Worm (Caenorhabditis elegans): ENCODE measurements around the gene lrr-1.

The lrr-1 gene

DNA sequence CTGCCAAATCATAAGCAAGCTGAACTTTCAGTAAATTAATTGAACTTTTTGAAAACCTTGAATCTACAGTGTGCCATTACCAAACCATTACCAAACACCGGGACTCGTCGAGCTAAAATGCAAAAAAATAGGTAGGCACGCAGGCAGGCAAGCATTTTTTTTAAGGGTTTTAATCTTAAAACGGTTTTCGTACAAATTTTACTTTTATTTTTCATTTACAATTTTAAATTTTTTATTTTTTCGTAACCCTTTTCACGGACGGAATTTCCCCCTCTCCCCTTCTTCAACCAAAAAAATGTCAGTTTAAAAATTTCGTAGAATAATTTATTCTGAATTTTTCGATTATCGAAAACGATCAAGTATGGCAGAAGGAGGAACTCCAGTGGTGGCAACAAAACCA, 21.8 kb downstream of the lrr-1 start, which contains the start of gene F59A6.2:
TSS of gene F59A6.2 (plus strand) at position 301 of the 400 bp plus-strand sequence.
- TF ChIP-seq sox-4 (tag; optimal IDR thresholded peaks at IDR 0.05), result no peak

DNA sequence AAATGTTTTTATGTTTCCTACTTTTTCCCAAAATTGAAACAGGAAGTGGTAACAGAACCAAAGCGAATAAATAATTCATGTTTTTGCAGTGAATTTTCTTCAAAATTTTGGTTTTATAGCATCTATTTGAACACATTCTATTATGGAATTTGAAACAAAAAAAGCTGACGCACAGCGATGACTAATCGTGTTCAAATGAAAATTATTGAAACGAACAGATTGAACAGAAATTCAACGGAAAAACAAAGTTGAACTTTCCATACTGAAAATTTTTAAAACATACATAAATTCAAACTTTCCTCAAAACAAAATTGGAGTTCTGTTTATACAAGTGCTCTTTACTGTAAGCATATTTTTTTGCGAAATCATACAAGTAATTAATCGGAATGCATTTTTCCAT, 24.3 kb downstream of the lrr-1 start, which contains the start of gene F59A6.12:
TSS of gene F59A6.12 (minus strand) at position 101 of the 400 bp plus-strand sequence.
- TF ChIP-seq ceh-18 (tag; optimal IDR thresholded peaks at IDR 0.05), result no peak
- TF ChIP-seq ceh-6 (GFP tag; optimal IDR thresholded peaks at IDR 0.05), result no peak
- no peak for TF ChIP-seq fkh-10 (GFP tag; optimal IDR thresholded peaks at IDR 0.05)
- no peak for TF ChIP-seq sox-4 (tag; optimal IDR thresholded peaks at IDR 0.05)
- TF ChIP-seq C38D4.7 (GFP tag; optimal IDR thresholded peaks at IDR 0.05), result no peak
- TF ChIP-seq hlh-6 (tag; optimal IDR thresholded peaks at IDR 0.05), result no peak
- no peak for TF ChIP-seq Y22D7AL.16 (tag; optimal IDR thresholded peaks at IDR 0.05)
- no peak for TF ChIP-seq nhr-11 (tag; optimal IDR thresholded peaks at IDR 0.05)

DNA sequence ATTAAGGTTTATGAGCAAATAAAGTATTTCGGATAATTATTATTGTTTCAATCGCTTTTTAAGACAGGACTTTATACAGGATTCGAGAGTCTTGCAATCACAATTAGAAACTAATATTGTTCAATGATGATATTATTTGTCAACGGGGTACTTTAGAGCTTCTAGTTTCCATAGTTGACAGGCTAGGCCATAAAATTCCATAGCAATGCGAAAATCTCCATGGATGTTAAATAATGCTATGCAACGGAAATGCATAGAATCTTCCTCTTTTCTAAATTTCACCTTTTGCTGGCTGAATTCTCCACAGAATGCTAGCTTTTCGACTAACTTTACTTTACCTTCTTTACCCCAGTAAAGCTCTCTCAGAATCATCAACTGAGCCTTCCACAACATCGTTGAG, 28.2 kb downstream of the lrr-1 start, which contains the start of gene F59A6.3:
TSS of gene F59A6.3 (plus strand) at position 301 of the 400 bp plus-strand sequence.
- TF ChIP-seq elt-2 (tag; optimal IDR thresholded peaks at IDR 0.05) (no peak), T23F11.4 (GFP tag; optimal IDR thresholded peaks at IDR 0.05) (no peak), C08G9.2 (tag; optimal IDR thresholded peaks at IDR 0.05) (no peak), F13H6.1 (tag; optimal IDR thresholded peaks at IDR 0.05) (no peak), ceh-19 (GFP tag; optimal IDR thresholded peaks at IDR 0.05) (no peak)

DNA sequence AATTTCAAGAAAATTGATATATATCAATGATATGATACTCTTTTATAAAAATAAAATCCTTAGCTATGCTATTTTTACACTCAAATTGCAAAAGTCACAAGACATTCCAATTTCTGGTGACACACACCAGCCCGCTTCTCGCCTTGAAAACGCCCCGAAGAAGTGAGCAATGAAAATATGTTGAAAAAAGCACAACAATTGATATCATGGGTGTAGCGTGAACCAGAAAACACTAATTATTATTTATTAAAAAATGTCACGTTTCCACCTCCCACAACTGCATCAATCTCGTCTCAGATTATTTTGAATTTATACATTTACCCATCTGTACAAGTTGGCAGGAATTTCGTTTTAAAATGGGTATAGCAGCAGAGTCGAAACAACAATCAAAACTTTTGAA, 31.5 kb downstream of the lrr-1 start, which contains the start of gene F59A6.4:
TSS of gene F59A6.4 (plus strand) at position 301 of the 400 bp plus-strand sequence.
- no peak for TF ChIP-seq nfya-1 (tag; optimal IDR thresholded peaks at IDR 0.05)
- TF ChIP-seq ceh-19 (GFP tag; optimal IDR thresholded peaks at IDR 0.05), result no peak
- TF ChIP-seq Y22D7AL.16 (tag; optimal IDR thresholded peaks at IDR 0.05), result no peak
- TF ChIP-seq pqm-1 (tag; optimal IDR thresholded peaks at IDR 0.05), result no peak
- no peak for TF ChIP-seq pha-4 (tag; optimal IDR thresholded peaks at IDR 0.05)
- TF ChIP-seq unc-42 (tag; optimal IDR thresholded peaks at IDR 0.05), result no peak
- TF ChIP-seq tbx-2 (tag; optimal IDR thresholded peaks at IDR 0.05), result no peak
- no peak for TF ChIP-seq pat-9 (tag; optimal IDR thresholded peaks at IDR 0.05)
- TF ChIP-seq unc-55 (GFP tag; optimal IDR thresholded peaks at IDR 0.05), result no peak
- no peak for TF ChIP-seq gmeb-2 (tag; optimal IDR thresholded peaks at IDR 0.05)
- no peak for TF ChIP-seq ceh-34 (tag; optimal IDR thresholded peaks at IDR 0.05)
- TF ChIP-seq hlh-6 (tag; optimal IDR thresholded peaks at IDR 0.05), result no peak
- no peak for TF ChIP-seq ceh-45 (GFP tag; IDR thresholded peaks at IDR 0.05)
- TF ChIP-seq rnt-1 (tag; optimal IDR thresholded peaks at IDR 0.05), result no peak

DNA sequence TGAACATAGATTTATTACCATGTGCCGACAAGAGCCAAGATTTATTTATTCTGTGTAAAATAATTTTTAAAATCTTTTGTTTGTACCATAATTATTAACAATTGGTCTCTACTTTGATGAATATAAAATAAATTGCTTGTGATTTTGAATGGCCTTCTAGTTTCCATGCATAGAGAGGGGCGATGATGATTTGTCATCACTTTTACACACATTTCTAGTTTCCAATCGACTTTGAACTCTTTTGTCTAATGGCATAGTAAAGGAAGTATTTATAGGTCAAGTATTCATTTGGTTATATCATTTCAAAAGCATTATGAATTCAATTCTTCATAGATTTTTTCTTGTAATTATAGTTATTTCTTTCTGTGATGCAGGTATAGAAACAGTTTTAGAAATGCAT, 32.6 kb downstream of the lrr-1 start, which contains the start of gene F59A6.10:
TSS of gene F59A6.10 (plus strand) at position 301 of the 400 bp plus-strand sequence.
- no peak for TF ChIP-seq fkh-6 (tag; optimal IDR thresholded peaks at IDR 0.05)
- TF ChIP-seq ceh-45 (GFP tag; IDR thresholded peaks at IDR 0.05), result no peak
- TF ChIP-seq K02D7.2 (tag; optimal IDR thresholded peaks at IDR 0.05), result no peak
- TF ChIP-seq pha-2 (tag; optimal IDR thresholded peaks at IDR 0.05), result no peak
- no peak for TF ChIP-seq elt-4 (tag; optimal IDR thresholded peaks at IDR 0.05)
- no peak for TF ChIP-seq lin-11 (tag; optimal IDR thresholded peaks at IDR 0.05)
- TF ChIP-seq pros-1 (tag; optimal IDR thresholded peaks at IDR 0.05), result no peak
- TF ChIP-seq unc-3 (GFP tag; conservative IDR thresholded peaks at IDR 0.05), result no peak
- no peak for TF ChIP-seq unc-3 (tag; optimal IDR thresholded peaks at IDR 0.05)
- TF ChIP-seq pag-3 (tag; optimal IDR thresholded peaks at IDR 0.05; ENCODE audit: borderline replicate concordance), result no peak
- no peak for TF ChIP-seq mec-3 (tag; optimal IDR thresholded peaks at IDR 0.05; ENCODE audit: borderline replicate concordance)
- TF ChIP-seq ceh-6 (GFP tag; optimal IDR thresholded peaks at IDR 0.05), result no peak
- TF ChIP-seq pat-9 (tag; optimal IDR thresholded peaks at IDR 0.05), result no peak

Measured in whole organism, late embryonic.